Fruit fly (Drosophila melanogaster): ENCODE data around the gene ACXC.

- TF ChIP-seq pad (GFP tag; optimal IDR thresholded peaks at IDR 0.05): no peak
- TF ChIP-seq kay (GFP tag; ENCODE audit: borderline replicate concordance): no peak
- no peak for TF ChIP-seq Clk (GFP tag; optimal IDR thresholded peaks at IDR 0.05)
- no peak for TF ChIP-seq Mnt (GFP tag; optimal IDR thresholded peaks at IDR 0.05)
- TF ChIP-seq Crg-1 (GFP tag; optimal IDR thresholded peaks at IDR 0.05): no peak
- no peak for TF ChIP-seq bab1 (GFP tag; optimal IDR thresholded peaks at IDR 0.05)
- TF ChIP-seq cic (GFP tag; optimal IDR thresholded peaks at IDR 0.05): no peak
- TF ChIP-seq Hr96 (GFP tag; optimal IDR thresholded peaks at IDR 0.05): no peak
- no peak for TF ChIP-seq CG7045 (GFP tag; optimal IDR thresholded peaks at IDR 0.05)
- TF ChIP-seq CG33017 (tag; optimal IDR thresholded peaks at IDR 0.05): no peak
- no peak for TF ChIP-seq tj (GFP tag; optimal IDR thresholded peaks at IDR 0.05)
- no peak for TF ChIP-seq CG11617 (GFP tag; optimal IDR thresholded peaks at IDR 0.05)
- TF ChIP-seq CG7101 (tag; optimal IDR thresholded peaks at IDR 0.05): no peak
- TF ChIP-seq ovo (GFP tag; optimal IDR thresholded peaks at IDR 0.05): no peak
Observed at dm6 chr2L:12891651-12892050, 20.7 kb upstream of the ACXC start.

All from whole organism, adult.